Worm (Caenorhabditis elegans) whole organism, mixed stage, embryonic: ENCODE measurements around the gene hsp-6.

ENCODE experiments used
- drap-1 ChIP-seq: fragments of 200-800 bp; sonication (Bioruptor generic); optimal IDR thresholded peaks from 3 replicates; lab custom pipeline; 2018; ENCODE audit warnings: mild to moderate bottlenecking, missing genetic modification characterization, missing compliant biosample characterization
- elt-3 ChIP-seq: fragments of 150-350 bp; optimal IDR thresholded peaks from 2 replicates; lab custom pipeline; 2014; ENCODE audit warnings: missing biosample characterization, missing genetic modification characterization
- lin-13 ChIP-seq: fragments of 150-350 bp; optimal IDR thresholded peaks from 2 replicates; lab custom pipeline; 2014; ENCODE audit warnings: missing biosample characterization, missing genetic modification characterization
- mep-1 ChIP-seq: fragments of 150-350 bp; optimal IDR thresholded peaks from 2 replicates; lab custom pipeline; 2017; ENCODE audit warnings: missing biosample characterization, missing genetic modification reagents, missing genetic modification characterization, inconsistent platforms
- nhr-12 ChIP-seq: fragments of 150-350 bp; optimal IDR thresholded peaks from 2 replicates; lab custom pipeline; 2014; ENCODE audit warnings: missing biosample characterization, missing genetic modification characterization
- nhr-237 ChIP-seq: fragments of 150-350 bp; optimal IDR thresholded peaks from 2 replicates; lab custom pipeline; 2014; ENCODE audit warnings: missing biosample characterization, missing genetic modification characterization
- pha-4 ChIP-seq: fragments of 150-350 bp; optimal IDR thresholded peaks from 2 replicates; lab custom pipeline; 2018; ENCODE audit warnings: missing biosample characterization, missing genetic modification reagents, missing genetic modification characterization
- unc-39 ChIP-seq: fragments of 150-350 bp; optimal IDR thresholded peaks from 2 replicates; lab custom pipeline; 2014; ENCODE audit warnings: missing biosample characterization, missing genetic modification characterization
- ztf-11 ChIP-seq: fragments of 150-350 bp; optimal IDR thresholded peaks from 2 replicates; lab custom pipeline; 2014; ENCODE audit warnings: missing biosample characterization, missing genetic modification characterization

DNA sequence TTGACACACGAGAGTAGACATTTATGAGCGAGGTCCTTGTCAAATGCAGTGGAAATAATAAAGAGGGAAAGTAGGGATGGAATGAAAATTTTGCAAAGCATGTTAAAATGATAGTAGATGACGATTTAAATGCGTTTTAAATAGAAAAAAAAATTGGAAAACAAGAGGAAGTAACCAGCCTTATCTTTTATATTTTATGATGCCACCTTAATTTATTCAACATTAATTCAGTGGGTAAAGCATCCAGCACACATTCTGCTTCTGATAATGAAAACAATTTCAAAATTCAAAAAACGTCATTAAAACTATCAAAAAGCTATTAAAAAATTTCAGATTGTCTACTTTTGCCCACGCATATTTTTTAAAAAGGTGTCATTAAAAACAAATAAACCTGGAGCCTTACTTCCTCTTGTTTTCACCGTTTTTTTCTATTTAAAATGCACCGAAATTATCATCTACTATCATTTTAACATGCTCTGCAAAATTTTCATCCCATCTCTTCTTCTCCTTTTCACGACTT, 41.2 kb downstream of the hsp-6 start, which contains the start of the genes Y60C6A.2 and Y60C6A.3:
- TF ChIP-seq unc-39 (no peak), elt-3 (tag; lab: Kevin White, UChicago) (no peak), lin-13 (no peak), mep-1 (no peak), drap-1 (GFP tag; lab: Kevin White, UChicago) (no peak), pha-4 (tag; lab: Kevin White, UChicago) (no peak), nhr-12 (tag; lab: Kevin White, UChicago) (no peak), ztf-11 (tag; lab: Kevin White, UChicago) (no peak), nhr-237 (tag; lab: Kevin White, UChicago) (no peak)
